Fruit fly (Drosophila melanogaster): ENCODE results near the gene mtSSB.

The mtSSB gene

DNA sequence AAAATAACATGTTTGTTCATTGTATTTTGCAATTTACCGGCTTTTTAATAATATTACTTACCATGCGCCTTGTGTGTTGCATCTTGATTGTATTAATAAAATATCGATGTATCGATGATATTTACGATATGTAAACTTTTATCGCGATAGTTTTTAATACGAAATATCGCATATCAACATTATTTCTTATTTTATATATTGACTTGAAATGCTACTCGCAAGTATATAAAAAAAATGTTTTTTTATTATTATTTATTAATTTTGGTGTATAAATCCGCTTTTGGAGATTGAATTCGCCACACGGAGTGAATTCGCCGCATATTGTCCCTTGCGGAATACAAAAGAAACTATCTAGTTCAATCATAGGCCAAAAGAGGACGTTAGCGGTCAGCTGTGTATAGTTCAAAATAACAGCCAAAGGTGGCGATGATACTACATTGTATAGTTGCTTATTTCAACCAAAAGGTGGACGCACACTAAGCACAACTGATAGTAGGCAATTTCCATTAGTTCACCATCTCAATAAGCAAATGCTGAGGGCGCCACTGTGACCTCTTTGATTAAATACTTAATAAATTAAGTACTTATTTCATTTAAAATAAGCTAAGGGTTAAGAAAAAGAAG is at the start of gene mtSSB (continued):
- peak; percentile 53 for TF ChIP-seq net (GFP tag; optimal IDR thresholded peaks at IDR 0.05)
- peak; percentile 34 for TF ChIP-seq Sox15 (GFP tag; optimal IDR thresholded peaks at IDR 0.05)
- peak; percentile 33 for TF ChIP-seq CG11762 (GFP tag; optimal IDR thresholded peaks at IDR 0.05; ENCODE audit: insufficient read depth)
- 0 out of 2 replicates have a peak, but pooled peaks have one; percentile 22 for TF ChIP-seq CG11294 (GFP tag; IDR thresholded peaks at IDR 0.05)
- no peak for TF ChIP-seq fd85E (GFP tag; optimal IDR thresholded peaks at IDR 0.05)
- no peak for TF ChIP-seq fd59A (GFP tag; optimal IDR thresholded peaks at IDR 0.05)
- no peak for TF ChIP-seq CG8119 (GFP tag; IDR thresholded peaks at IDR 0.05)
- TF ChIP-seq Met (GFP tag; optimal IDR thresholded peaks at IDR 0.05), result peak; percentile 82
- peak; percentile 83 for TF ChIP-seq pdm3 (GFP tag; optimal IDR thresholded peaks at IDR 0.05)

DNA sequence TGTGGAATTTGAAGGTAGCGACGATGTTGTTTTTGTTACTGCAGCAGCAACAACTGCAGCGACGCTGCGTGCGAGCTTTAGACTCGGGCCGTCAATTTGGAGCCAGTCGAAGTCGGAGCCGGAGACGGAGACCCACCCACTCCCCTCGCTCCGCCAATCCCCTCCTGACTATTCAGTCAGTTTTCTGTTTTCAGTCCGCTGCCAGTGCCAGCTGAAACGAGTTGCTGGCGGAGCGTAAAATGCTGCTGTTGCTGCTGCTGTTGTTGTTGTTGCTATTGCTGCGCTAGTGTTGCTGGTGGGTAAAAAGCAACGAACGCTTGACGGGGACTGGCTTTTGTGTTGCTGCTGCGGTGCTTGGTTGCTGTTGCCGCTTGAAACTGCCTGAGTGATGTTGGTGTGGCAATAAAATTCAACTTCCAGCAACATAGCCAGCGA is 48.9 kb upstream of the mtSSB start:
- peak; percentile 33 for TF ChIP-seq Lpt (GFP tag; optimal IDR thresholded peaks at IDR 0.05)
- TF ChIP-seq Ets21C (GFP tag; optimal IDR thresholded peaks at IDR 0.05), result no peak
- TF ChIP-seq CG1621 (tag; optimal IDR thresholded peaks at IDR 0.05), result peak; percentile 92
- peak; percentile 93 for TF ChIP-seq CG6854 (GFP tag; optimal IDR thresholded peaks at IDR 0.05)
- no peak for TF ChIP-seq esn (GFP tag; optimal IDR thresholded peaks at IDR 0.05)

DNA sequence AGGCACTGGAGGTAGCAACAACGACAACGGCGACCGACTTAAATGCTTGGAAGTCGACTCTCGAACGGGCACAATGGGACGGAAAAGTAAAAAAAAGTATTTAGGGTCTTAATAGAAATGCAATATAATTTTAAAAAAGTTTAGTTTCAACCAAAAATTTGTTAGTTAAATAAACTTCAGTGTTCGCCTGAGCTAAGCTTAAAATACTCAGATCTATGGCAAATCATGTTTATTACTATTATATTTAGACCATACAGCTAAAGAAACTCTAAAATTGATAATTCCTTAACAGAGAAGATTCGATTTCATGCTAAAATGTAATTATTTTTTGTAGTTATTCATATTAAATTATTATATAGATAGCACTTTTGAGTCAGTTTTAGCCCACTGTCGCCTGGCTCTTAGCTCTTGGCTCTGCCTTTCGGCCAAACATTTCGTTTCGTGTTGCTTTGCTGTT is 48.4 kb upstream of the mtSSB start:
- peak; percentile 0 for TF ChIP-seq fkh (GFP tag; optimal IDR thresholded peaks at IDR 0.05)
- TF ChIP-seq fd85E (GFP tag; optimal IDR thresholded peaks at IDR 0.05), result no peak
- peak; percentile 84 for TF ChIP-seq Met (GFP tag; optimal IDR thresholded peaks at IDR 0.05)
- peak; percentile 77 for TF ChIP-seq CG3919 (GFP tag; optimal IDR thresholded peaks at IDR 0.05)
- peak; percentile 60 for TF ChIP-seq CG10669 (GFP tag; optimal IDR thresholded peaks at IDR 0.05)
- peak; percentile 48 for TF ChIP-seq Sox14 (GFP tag; optimal IDR thresholded peaks at IDR 0.05)
- TF ChIP-seq CG6163 (GFP tag; IDR thresholded peaks at IDR 0.05), result no peak
- no peak for TF ChIP-seq Lpt (GFP tag; optimal IDR thresholded peaks at IDR 0.05)
- peak; percentile 70 for TF ChIP-seq CG11762 (GFP tag; optimal IDR thresholded peaks at IDR 0.05; ENCODE audit: insufficient read depth)
- peak in 1 of 2 experiments; percentile 77 for TF ChIP-seq salr (GFP tag; optimal IDR thresholded peaks at IDR 0.05)
- TF ChIP-seq CG6792 (GFP tag; optimal IDR thresholded peaks at IDR 0.05), result peak; percentile 83
- TF ChIP-seq CG6276 (GFP tag; optimal IDR thresholded peaks at IDR 0.05), result peak; percentile 81
- TF ChIP-seq CG32006 (GFP tag; optimal IDR thresholded peaks at IDR 0.05), result peak; percentile 93
- peak; percentile 65 for TF ChIP-seq CG11902 (GFP tag; optimal IDR thresholded peaks at IDR 0.05)
- TF ChIP-seq Eip78C (GFP tag), result peak; percentile 93
- peak; percentile 81 for TF ChIP-seq OdsH (GFP tag; optimal IDR thresholded peaks at IDR 0.05)
- TF ChIP-seq CG6808 (GFP tag; optimal IDR thresholded peaks at IDR 0.05), result peak; percentile 84
- TF ChIP-seq dsx (GFP tag; optimal IDR thresholded peaks at IDR 0.05; ENCODE audit: poor library complexity, severe bottlenecking), result peak; percentile 59
- TF ChIP-seq Hr4 (GFP tag; optimal IDR thresholded peaks at IDR 0.05), result peak; percentile 75
- peak; percentile 74 for TF ChIP-seq net (GFP tag; optimal IDR thresholded peaks at IDR 0.05)
- peak; percentile 50 for TF ChIP-seq Eip75B (GFP tag; optimal IDR thresholded peaks at IDR 0.05)
- no peak for TF ChIP-seq CG11294 (GFP tag; IDR thresholded peaks at IDR 0.05)
- TF ChIP-seq CG9139 (GFP tag; optimal IDR thresholded peaks at IDR 0.05), result peak; percentile 21
- no peak for TF ChIP-seq Hr38 (GFP tag; optimal IDR thresholded peaks at IDR 0.05)
- no peak for TF ChIP-seq CG8119 (GFP tag; IDR thresholded peaks at IDR 0.05)
- peak; percentile 87 for TF ChIP-seq CG34406 (GFP tag; optimal IDR thresholded peaks at IDR 0.05)
- TF ChIP-seq CG8632 (GFP tag; optimal IDR thresholded peaks at IDR 0.05), result peak; percentile 83
- peak; percentile 67 for TF ChIP-seq Eip93F (GFP tag; optimal IDR thresholded peaks at IDR 0.05)
- TF ChIP-seq CG15336 (GFP tag; IDR thresholded peaks at IDR 0.05), result no peak
- peak; percentile 48 for TF ChIP-seq CG8319 (GFP tag; optimal IDR thresholded peaks at IDR 0.05)
- peak; percentile 88 for TF ChIP-seq Ets96B (tag; optimal IDR thresholded peaks at IDR 0.05)
- peak; percentile 75 for TF ChIP-seq fd59A (GFP tag; optimal IDR thresholded peaks at IDR 0.05)
- TF ChIP-seq CG3032 (tag; optimal IDR thresholded peaks at IDR 0.05), result peak; percentile 77
- TF ChIP-seq esn (GFP tag; optimal IDR thresholded peaks at IDR 0.05), result peak; percentile 86
- TF ChIP-seq vri (GFP tag; optimal IDR thresholded peaks at IDR 0.05), result no peak
- TF ChIP-seq Gug (GFP tag; IDR thresholded peaks at IDR 0.05), result no peak
- TF ChIP-seq Hr39 (GFP tag; optimal IDR thresholded peaks at IDR 0.05), result peak; percentile 55
- TF ChIP-seq cyc (GFP tag; optimal IDR thresholded peaks at IDR 0.05), result peak; percentile 45
- peak; percentile 70 for TF ChIP-seq topi (GFP tag; optimal IDR thresholded peaks at IDR 0.05)
- TF ChIP-seq CG4318 (GFP tag; optimal IDR thresholded peaks at IDR 0.05), result peak; percentile 89
